Worm (Caenorhabditis elegans) whole organism, early embryonic: Measurements from ENCODE around the gene srd-12.

Experiments
- aly-1 ChIP-seq: sonication (generic microtip); optimal IDR thresholded peaks from 2 replicates; lab custom pipeline; 2016; ENCODE audit warnings: missing genetic modification characterization, missing compliant biosample characterization
- flt-1 ChIP-seq: fragments of 200-800 bp; sonication (Bioruptor generic); IDR thresholded peaks from 2 replicates; pipeline ENCODE4 v1.3.6; 2022; ENCODE audit warnings: missing genetic modification characterization, missing compliant biosample characterization
- tra-4 ChIP-seq: sonication (generic microtip); optimal IDR thresholded peaks from 2 replicates; lab custom pipeline; 2017; ENCODE audit warnings: missing genetic modification characterization, missing compliant biosample characterization

DNA sequence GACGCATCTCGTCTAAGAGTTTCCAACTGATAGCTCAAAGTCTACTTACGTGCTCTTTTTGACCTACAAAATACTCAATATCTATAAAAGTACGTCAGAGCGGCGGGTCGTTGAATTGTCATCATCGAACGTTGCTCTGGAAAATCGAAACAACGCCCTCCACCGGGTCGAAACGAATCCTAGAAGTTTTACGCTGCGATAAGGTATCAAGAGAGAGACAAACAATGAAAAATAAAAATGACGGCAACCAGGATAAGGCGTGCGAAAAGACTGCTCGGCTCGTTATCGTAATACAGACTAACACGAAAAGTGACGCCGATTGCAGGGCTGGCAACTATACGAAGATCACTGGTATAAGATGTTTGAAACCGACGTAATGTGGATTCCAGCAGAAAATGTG, 24.1 kb upstream of the srd-12 start:
- TF ChIP-seq flt-1 (GFP tag; lab: Robert Waterston, UW) (no peak), aly-1 (no peak), tra-4 (tag; lab: Kevin White, UChicago) (no peak)
